Worm (Caenorhabditis elegans) whole organism, young adult: ENCODE results near the gene try-1.

Experiments
- B0336.3 ChIP-seq: fragments of 200-800 bp; sonication (Bioruptor generic); IDR thresholded peaks from 2 replicates; pipeline ENCODE4 v1.3.6; 2022; ENCODE audit warnings: missing genetic modification characterization, missing compliant biosample characterization
- D2030.7 ChIP-seq: fragments of 200-800 bp; sonication (Bioruptor generic); IDR thresholded peaks from 2 replicates; pipeline ENCODE4 v1.3.6; 2022; ENCODE audit warnings: missing genetic modification reagents, missing genetic modification characterization, missing compliant biosample characterization
- F33H1.4 ChIP-seq: fragments of 200-800 bp; sonication (Bioruptor generic); IDR thresholded peaks from 2 replicates; pipeline ENCODE4 v1.3.6; 2022; ENCODE audit warnings: missing genetic modification reagents, missing genetic modification characterization, missing compliant biosample characterization
- F39B2.1 ChIP-seq: fragments of 200-800 bp; sonication (Bioruptor generic); IDR thresholded peaks from 2 replicates; pipeline ENCODE4 v1.3.6; 2022; ENCODE audit warnings: missing genetic modification reagents, missing genetic modification characterization, missing compliant biosample characterization
- F49E8.2 ChIP-seq: sonication (generic microtip); optimal IDR thresholded peaks from 3 replicates; lab custom pipeline; 2017; ENCODE audit warnings: missing genetic modification characterization, mild to moderate bottlenecking, missing compliant biosample characterization, antibody characterized with exemption, moderate library complexity; ENCODE audit not compliant: insufficient read depth
- F57C9.4 ChIP-seq: sonication (generic microtip); optimal IDR thresholded peaks from 2 replicates; lab custom pipeline; 2017; ENCODE audit warnings: mild to moderate bottlenecking, missing genetic modification characterization, missing compliant biosample characterization
- K12H6.12 ChIP-seq: fragments of 200-800 bp; sonication (Bioruptor generic); optimal IDR thresholded peaks from 2 replicates; lab custom pipeline; 2018; ENCODE audit warnings: mild to moderate bottlenecking, missing genetic modification characterization, missing compliant biosample characterization
- T07F8.4 ChIP-seq: sonication (generic microtip); optimal IDR thresholded peaks from 2 replicates; lab custom pipeline; 2016; ENCODE audit warnings: mild to moderate bottlenecking, missing genetic modification characterization, moderate library complexity, missing compliant biosample characterization
- T26A5.8 ChIP-seq: sonication (generic microtip); optimal IDR thresholded peaks from 2 replicates; lab custom pipeline; 2016; ENCODE audit warnings: missing genetic modification characterization, missing compliant biosample characterization
- Y53F4B.3 ChIP-seq: fragments of 200-800 bp; sonication (Bioruptor generic); IDR thresholded peaks from 2 replicates; pipeline ENCODE4 v1.3.6; 2022; ENCODE audit warnings: missing genetic modification reagents, missing genetic modification characterization, missing compliant biosample characterization
- Y56A3A.18 ChIP-seq: fragments of 200-800 bp; sonication (Bioruptor generic); IDR thresholded peaks from 2 replicates; pipeline ENCODE4 v1.3.6; 2022; ENCODE audit warnings: missing genetic modification reagents, missing genetic modification characterization, missing compliant biosample characterization
- ZK185.1 ChIP-seq: sonication (generic microtip); optimal IDR thresholded peaks from 2 replicates; lab custom pipeline; 2016; ENCODE audit warnings: mild to moderate bottlenecking, missing genetic modification characterization, missing compliant biosample characterization; ENCODE audit not compliant: poor library complexity, severe bottlenecking
- athp-1 ChIP-seq: sonication (generic microtip); optimal IDR thresholded peaks from 2 replicates; lab custom pipeline; 2017; ENCODE audit warnings: mild to moderate bottlenecking, missing genetic modification characterization, missing compliant biosample characterization
- attf-3 ChIP-seq: fragments of 200-800 bp; sonication (Bioruptor generic); conservative IDR thresholded peaks from 2 replicates; pipeline ENCODE4 v1.3.6; 2022; ENCODE audit warnings: missing genetic modification reagents, missing genetic modification characterization, missing compliant biosample characterization
- attf-5 ChIP-seq: fragments of 200-800 bp; sonication (Bioruptor generic); optimal IDR thresholded peaks from 2 replicates; lab custom pipeline; 2018; ENCODE audit warnings: mild to moderate bottlenecking, missing genetic modification characterization, missing compliant biosample characterization
- bed-1 ChIP-seq: fragments of 200-800 bp; sonication (Bioruptor generic); IDR thresholded peaks from 2 replicates; pipeline ENCODE4 v1.3.6; 2022; ENCODE audit warnings: missing genetic modification reagents, missing genetic modification characterization, missing compliant biosample characterization
- bed-2 ChIP-seq: fragments of 200-800 bp; sonication (Bioruptor generic); IDR thresholded peaks from 2 replicates; pipeline ENCODE4 v1.3.6; 2022; ENCODE audit warnings: missing genetic modification reagents, missing genetic modification characterization, missing compliant biosample characterization
- ceh-100 ChIP-seq: fragments of 200-800 bp; sonication (Bioruptor generic); IDR thresholded peaks from 2 replicates; pipeline ENCODE4 v1.3.6; 2022; ENCODE audit warnings: missing genetic modification reagents, missing genetic modification characterization, missing compliant biosample characterization
- ceh-40 ChIP-seq: fragments of 200-800 bp; sonication (Bioruptor generic); IDR thresholded peaks from 2 replicates; pipeline ENCODE4 v1.3.6; 2022; ENCODE audit warnings: missing genetic modification characterization, missing compliant biosample characterization
- chd-7 ChIP-seq: sonication (generic microtip); optimal IDR thresholded peaks from 2 replicates; lab custom pipeline; 2016; ENCODE audit warnings: mild to moderate bottlenecking, missing genetic modification characterization, moderate library complexity, missing compliant biosample characterization
- dpl-1 ChIP-seq: fragments of 150-350 bp; optimal IDR thresholded peaks from 2 replicates; lab custom pipeline; 2014; ENCODE audit warnings: missing biosample characterization, missing genetic modification reagents, missing genetic modification characterization
- ets-4 ChIP-seq: fragments of 200-800 bp; sonication (Bioruptor generic); optimal IDR thresholded peaks from 2 replicates; lab custom pipeline; 2018; ENCODE audit warnings: mild to moderate bottlenecking, missing genetic modification characterization, missing compliant biosample characterization
- gei-17 ChIP-seq: fragments of 200-800 bp; sonication (Bioruptor generic); optimal IDR thresholded peaks from 2 replicates; lab custom pipeline; 2018; ENCODE audit warnings: mild to moderate bottlenecking, missing genetic modification characterization, missing compliant biosample characterization
- hlh-26 ChIP-seq: fragments of 200-800 bp; sonication (Bioruptor generic); conservative IDR thresholded peaks from 2 replicates; pipeline ENCODE4 v1.3.6; 2022; ENCODE audit warnings: missing genetic modification reagents, missing genetic modification characterization, missing compliant biosample characterization
- lin-26 ChIP-seq: fragments of 200-800 bp; sonication (Bioruptor generic); IDR thresholded peaks from 2 replicates; pipeline ENCODE4 v1.3.6; 2022; ENCODE audit warnings: missing genetic modification reagents, missing genetic modification characterization, missing compliant biosample characterization
- lin-35 ChIP-seq, 3 experiments: fragments of 150-350 bp in 2 of 3; sonication (generic microtip) in 1 of 3; optimal IDR thresholded peaks; 2 replicates each; lab custom pipeline; 2014 to 2018; ENCODE audit warnings: missing biosample characterization in 3 of 3, missing genetic modification characterization in 3 of 3, missing genetic modification reagents in 3 of 3
- lin-54 ChIP-seq: fragments of 200-800 bp; sonication (Bioruptor generic); optimal IDR thresholded peaks from 2 replicates; lab custom pipeline; 2018; ENCODE audit warnings: mild to moderate bottlenecking, missing genetic modification characterization, missing compliant biosample characterization
- madf-10 ChIP-seq: sonication (generic microtip); optimal IDR thresholded peaks from 2 replicates; lab custom pipeline; 2016; ENCODE audit warnings: mild to moderate bottlenecking, missing genetic modification characterization, missing compliant biosample characterization
- mel-28 ChIP-seq: sonication (generic microtip); optimal IDR thresholded peaks from 2 replicates; lab custom pipeline; 2016; ENCODE audit warnings: borderline replicate concordance, mild to moderate bottlenecking, missing genetic modification characterization, missing compliant biosample characterization
- nfya-1 ChIP-seq: sonication (generic microtip); optimal IDR thresholded peaks from 2 replicates; lab custom pipeline; 2017; ENCODE audit warnings: antibody characterized with exemption, missing compliant biosample characterization, missing genetic modification characterization, borderline replicate concordance; ENCODE audit not compliant: insufficient read depth
- nfya-2 ChIP-seq: fragments of 200-800 bp; sonication (Bioruptor generic); IDR thresholded peaks from 2 replicates; pipeline ENCODE4 v1.3.6; 2022; ENCODE audit warnings: missing genetic modification reagents, missing genetic modification characterization, missing compliant biosample characterization
- nfyb-1 ChIP-seq: fragments of 200-800 bp; sonication (Bioruptor generic); IDR thresholded peaks from 2 replicates; pipeline ENCODE4 v1.3.6; 2022; ENCODE audit warnings: missing genetic modification reagents, missing genetic modification characterization, missing compliant biosample characterization
- nhr-179 ChIP-seq: sonication (generic microtip); optimal IDR thresholded peaks from 2 replicates; lab custom pipeline; 2016; ENCODE audit warnings: mild to moderate bottlenecking, missing genetic modification characterization, missing compliant biosample characterization
- nhr-27 ChIP-seq: fragments of 200-800 bp; sonication (Bioruptor generic); optimal IDR thresholded peaks from 2 replicates; lab custom pipeline; 2018; ENCODE audit warnings: mild to moderate bottlenecking, missing genetic modification characterization, moderate library complexity, missing compliant biosample characterization
- nhr-80 ChIP-seq: sonication (generic microtip); optimal IDR thresholded peaks from 2 replicates; lab custom pipeline; 2016; ENCODE audit warnings: missing genetic modification characterization, missing compliant biosample characterization
- rpc-1 ChIP-seq, 2 experiments: fragments of 150-350 bp in 1 of 2; sonication (generic microtip) in 1 of 2; optimal IDR thresholded peaks; 2 replicates each; lab custom pipeline; 2014 to 2018; ENCODE audit warnings: missing biosample characterization in 1 of 2, missing genetic modification characterization in 1 of 2, missing genetic modification reagents in 1 of 2, missing genotype in 1 of 2
- tbx-9 ChIP-seq: sonication (generic microtip); optimal IDR thresholded peaks from 2 replicates; lab custom pipeline; 2016; ENCODE audit warnings: borderline replicate concordance, missing genetic modification characterization, inconsistent platforms, missing compliant biosample characterization
- unc-130 ChIP-seq: sonication (generic microtip); optimal IDR thresholded peaks from 2 replicates; lab custom pipeline; 2016; ENCODE audit warnings: missing genetic modification reagents, missing genetic modification characterization, missing compliant biosample characterization
- zim-3 ChIP-seq: sonication (generic microtip); optimal IDR thresholded peaks from 2 replicates; lab custom pipeline; 2017; ENCODE audit warnings: mild to moderate bottlenecking, missing genetic modification characterization, moderate library complexity, missing compliant biosample characterization
- ztf-18 ChIP-seq: sonication (generic microtip); optimal IDR thresholded peaks from 2 replicates; lab custom pipeline; 2016; ENCODE audit warnings: missing genotype, mild to moderate bottlenecking, missing genetic modification characterization, missing compliant biosample characterization

The try-1 gene

ce11 chrII:4946775-4947174, 2.6 kb downstream of the try-1 start:
- TF ChIP-seq mel-28 (no peak), ZK185.1 (tag; lab: Kevin White, UChicago) (peak; percentile 23)

ce11 chrII:4945695-4946094, 3.6 kb downstream of the try-1 start, which contains the start of the genes gldi-11 and ZK546.2:
Gene gldi-11, minus strand, starts transcription at chrII:4945789.
Gene ZK546.2, plus strand, starts transcription at chrII:4946027.
- TF ChIP-seq attf-3 = peak; percentile 82
- TF ChIP-seq nfya-1 (tag; lab: Kevin White, UChicago) = no peak

ce11 chrII:4943849-4944248, 5.5 kb downstream of the try-1 start, which contains the start of gene mdt-4:
Gene mdt-4, minus strand, starts transcription at chrII:4943949.
- TF ChIP-seq gei-17 (GFP tag; lab: Kevin White, UChicago) = no peak
- no peak for TF ChIP-seq lin-35 (GFP tag; optimal IDR thresholded peaks at IDR 0.05; lab: Kevin White, UChicago)
- no peak for TF ChIP-seq bed-1 (GFP tag; lab: Robert Waterston, UW)
- TF ChIP-seq dpl-1 (GFP tag; lab: Kevin White, UChicago) = no peak
- TF ChIP-seq F39B2.1 = no peak
- no peak for TF ChIP-seq D2030.7 (GFP tag; lab: Robert Waterston, UW)
- no peak for TF ChIP-seq madf-10 (tag; lab: Kevin White, UChicago)
- no peak for TF ChIP-seq Y56A3A.18
- no peak for TF ChIP-seq rpc-1 (optimal IDR thresholded peaks at IDR 0.05; lab: Kevin White, UChicago)
- TF ChIP-seq rpc-1 (tag; optimal IDR thresholded peaks at IDR 0.05; lab: Kevin White, UChicago) = no peak
- no peak for TF ChIP-seq ceh-100 (GFP tag; lab: Robert Waterston, UW)

- TF ChIP-seq nhr-80 (tag; lab: Kevin White, UChicago) (peak; percentile 21), hlh-26 (GFP tag; lab: Robert Waterston, UW) (no peak)
Observed at ce11 chrII:4942829-4943228, 6.5 kb downstream of the try-1 start.

DNA sequence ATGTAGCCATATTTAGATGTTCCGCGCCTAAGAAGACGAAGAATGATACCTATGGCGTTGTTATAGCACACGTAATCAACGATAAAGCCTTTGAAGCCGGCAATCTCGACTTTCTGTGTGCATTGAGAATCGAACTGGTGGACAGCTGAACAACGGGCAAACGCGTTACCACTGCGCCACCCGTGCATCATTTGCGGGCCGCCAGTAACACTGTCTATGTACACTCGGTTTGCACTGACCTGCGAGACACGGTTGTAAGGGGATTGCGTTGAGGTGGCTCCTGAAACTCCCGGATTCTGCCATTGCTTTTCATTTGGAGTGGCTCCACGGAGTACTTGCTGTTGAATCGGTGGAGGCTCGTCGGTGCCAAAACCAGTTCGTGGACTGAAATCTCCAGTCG, 6.9 kb downstream of the try-1 start:
- TF ChIP-seq nfya-2 (GFP tag; lab: Robert Waterston, UW) (no peak), Y53F4B.3 (GFP tag; lab: Robert Waterston, UW) (peak; percentile 38; the same call in 1 of the 2 replicates), bed-2 (GFP tag; lab: Robert Waterston, UW) (no peak), attf-5 (GFP tag; lab: Kevin White, UChicago) (peak; percentile 51), lin-54 (GFP tag; lab: Kevin White, UChicago) (peak; percentile 66), F33H1.4 (0 out of 2 replicates have a peak, but pooled peaks have one; percentile 19), bed-1 (GFP tag; lab: Robert Waterston, UW) (0 out of 2 replicates have a peak, but pooled peaks have one; percentile 38), nfyb-1 (GFP tag; lab: Robert Waterston, UW) (peak; percentile 77), hlh-26 (GFP tag; lab: Robert Waterston, UW) (no peak), F39B2.1 (no peak), ets-4 (GFP tag; lab: Kevin White, UChicago) (no peak), athp-1 (tag; lab: Kevin White, UChicago) (peak; percentile 78), F57C9.4 (tag; lab: Kevin White, UChicago) (no peak), nhr-27 (peak; percentile 31), B0336.3 (GFP tag; lab: Robert Waterston, UW) (peak; percentile 60), nhr-179 (tag; lab: Kevin White, UChicago) (no peak), lin-35 (GFP tag; optimal IDR thresholded peaks at IDR 0.05; lab: Kevin White, UChicago) (peak in 1 of 3 experiments; percentile 30), ceh-40 (GFP tag; lab: Robert Waterston, UW) (no peak), attf-3 (0 out of 2 replicates have a peak, but pooled peaks have one; percentile 12), mel-28 (no peak), tbx-9 (tag; lab: Kevin White, UChicago) (no peak), unc-130 (GFP tag; lab: Kevin White, UChicago) (peak; percentile 46), F49E8.2 (tag; lab: Kevin White, UChicago) (peak; percentile 46), T26A5.8 (tag; lab: Kevin White, UChicago) (no peak), lin-26 (GFP tag; lab: Robert Waterston, UW) (peak; percentile 92), zim-3 (tag; lab: Kevin White, UChicago) (peak; percentile 61), T07F8.4 (peak; percentile 58), chd-7 (tag; lab: Kevin White, UChicago) (peak; percentile 82), K12H6.12 (tag; lab: Kevin White, UChicago) (peak; percentile 18), ztf-18 (peak; percentile 23)
